Worm (Caenorhabditis elegans) whole organism, young adult: ENCODE data around the gene rap-2.

ENCODE experiments used
- B0336.3 ChIP-seq: fragments of 200-800 bp; sonication (Bioruptor generic); IDR thresholded peaks from 2 replicates; pipeline ENCODE4 v1.3.6; 2022; ENCODE audit warnings: missing genetic modification characterization, missing compliant biosample characterization
- D2030.7 ChIP-seq: fragments of 200-800 bp; sonication (Bioruptor generic); IDR thresholded peaks from 2 replicates; pipeline ENCODE4 v1.3.6; 2022; ENCODE audit warnings: missing genetic modification reagents, missing genetic modification characterization, missing compliant biosample characterization
- F10E7.11 ChIP-seq: sonication (generic microtip); optimal IDR thresholded peaks from 2 replicates; lab custom pipeline; 2017; ENCODE audit warnings: mild to moderate bottlenecking, missing genetic modification characterization, moderate library complexity, missing compliant biosample characterization
- F33H1.4 ChIP-seq: fragments of 200-800 bp; sonication (Bioruptor generic); IDR thresholded peaks from 2 replicates; pipeline ENCODE4 v1.3.6; 2022; ENCODE audit warnings: missing genetic modification reagents, missing genetic modification characterization, missing compliant biosample characterization
- F57A8.1 ChIP-seq: fragments of 200-800 bp; sonication (Bioruptor generic); optimal IDR thresholded peaks from 2 replicates; lab custom pipeline; 2018; ENCODE audit warnings: mild to moderate bottlenecking, missing genetic modification characterization, moderate library complexity, missing compliant biosample characterization
- cebp-1 ChIP-seq, 2 experiments: fragments of 200-800 bp in 1 of 2; sonication (Bioruptor generic) in 1 of 2; sonication (generic microtip) in 1 of 2; IDR thresholded peaks in 1 of 2; optimal IDR thresholded peaks in 1 of 2; 2 replicates each; pipeline versions ENCODE4 v1.3.6 to Lab custom; 2017 to 2022; ENCODE audit warnings: missing compliant biosample characterization in 2 of 2, missing genetic modification characterization in 2 of 2, mild to moderate bottlenecking in 1 of 2, missing genetic modification reagents in 1 of 2, moderate library complexity in 1 of 2
- cebp-2 ChIP-seq: fragments of 200-800 bp; sonication (Bioruptor generic); IDR thresholded peaks from 2 replicates; pipeline ENCODE4 v1.3.6; 2022; ENCODE audit warnings: missing genetic modification characterization, missing compliant biosample characterization
- dox-1 ChIP-seq: fragments of 200-800 bp; sonication (Bioruptor generic); IDR thresholded peaks from 2 replicates; pipeline ENCODE4 v1.3.6; 2022; ENCODE audit warnings: missing genetic modification reagents, missing genetic modification characterization, missing compliant biosample characterization
- egrh-3 ChIP-seq: fragments of 200-800 bp; sonication (Bioruptor generic); IDR thresholded peaks from 2 replicates; pipeline ENCODE4 v1.3.6; 2022; ENCODE audit warnings: missing genetic modification reagents, missing genetic modification characterization, missing compliant biosample characterization
- ets-4 ChIP-seq: fragments of 200-800 bp; sonication (Bioruptor generic); optimal IDR thresholded peaks from 2 replicates; lab custom pipeline; 2018; ENCODE audit warnings: mild to moderate bottlenecking, missing genetic modification characterization, missing compliant biosample characterization
- lin-35 ChIP-seq, 3 experiments: fragments of 150-350 bp in 2 of 3; sonication (generic microtip) in 1 of 3; optimal IDR thresholded peaks; 2 replicates each; lab custom pipeline; 2014 to 2018; ENCODE audit warnings: missing biosample characterization in 3 of 3, missing genetic modification characterization in 3 of 3, missing genetic modification reagents in 3 of 3
- lin-40 ChIP-seq: sonication (generic microtip); optimal IDR thresholded peaks from 2 replicates; lab custom pipeline; 2016; ENCODE audit warnings: missing genetic modification characterization, mild to moderate bottlenecking, missing compliant biosample characterization, missing genotype, missing genetic modification reagents
- lin-54 ChIP-seq: fragments of 200-800 bp; sonication (Bioruptor generic); optimal IDR thresholded peaks from 2 replicates; lab custom pipeline; 2018; ENCODE audit warnings: mild to moderate bottlenecking, missing genetic modification characterization, missing compliant biosample characterization
- lsl-1 ChIP-seq: fragments of 200-800 bp; sonication (Bioruptor generic); optimal IDR thresholded peaks from 2 replicates; lab custom pipeline; 2018; ENCODE audit warnings: mild to moderate bottlenecking, missing genetic modification characterization, moderate library complexity, missing compliant biosample characterization
- madf-10 ChIP-seq: sonication (generic microtip); optimal IDR thresholded peaks from 2 replicates; lab custom pipeline; 2016; ENCODE audit warnings: mild to moderate bottlenecking, missing genetic modification characterization, missing compliant biosample characterization
- madf-6 ChIP-seq: fragments of 200-800 bp; sonication (Bioruptor generic); IDR thresholded peaks from 2 replicates; pipeline ENCODE4 v1.3.6; 2022; ENCODE audit warnings: missing genetic modification reagents, missing genetic modification characterization, missing compliant biosample characterization
- madf-8 ChIP-seq: fragments of 200-800 bp; sonication (Bioruptor generic); conservative IDR thresholded peaks from 2 replicates; pipeline ENCODE4 v1.3.6; 2022; ENCODE audit warnings: missing genetic modification reagents, missing genetic modification characterization, missing compliant biosample characterization
- mcd-1 ChIP-seq: fragments of 200-800 bp; sonication (Bioruptor generic); IDR thresholded peaks from 2 replicates; pipeline ENCODE4 v1.3.6; 2022; ENCODE audit warnings: missing genetic modification reagents, missing genetic modification characterization, missing compliant biosample characterization
- nhr-80 ChIP-seq: sonication (generic microtip); optimal IDR thresholded peaks from 2 replicates; lab custom pipeline; 2016; ENCODE audit warnings: missing genetic modification characterization, missing compliant biosample characterization
- nhr-90 ChIP-seq: sonication (generic microtip); optimal IDR thresholded peaks from 2 replicates; lab custom pipeline; 2016; ENCODE audit warnings: missing genotype, mild to moderate bottlenecking, missing genetic modification characterization, missing compliant biosample characterization
- pbrm-1 ChIP-seq: fragments of 200-800 bp; sonication (Bioruptor generic); IDR thresholded peaks from 2 replicates; pipeline ENCODE4 v1.3.6; 2022; ENCODE audit warnings: missing genetic modification reagents, missing genetic modification characterization, missing compliant biosample characterization
- snpc-1.3 ChIP-seq: sonication (generic microtip); optimal IDR thresholded peaks from 2 replicates; lab custom pipeline; 2017; ENCODE audit warnings: missing genetic modification characterization, mild to moderate bottlenecking, missing compliant biosample characterization, antibody characterized with exemption, moderate library complexity, missing genotype, missing genetic modification reagents; ENCODE audit not compliant: insufficient read depth
- unc-130 ChIP-seq: sonication (generic microtip); optimal IDR thresholded peaks from 2 replicates; lab custom pipeline; 2016; ENCODE audit warnings: missing genetic modification reagents, missing genetic modification characterization, missing compliant biosample characterization
- xnd-1 ChIP-seq: sonication (generic microtip); optimal IDR thresholded peaks from 2 replicates; lab custom pipeline; 2016; ENCODE audit warnings: missing genotype, missing genetic modification reagents, missing genetic modification characterization, missing compliant biosample characterization
- zfh-2 ChIP-seq: fragments of 200-800 bp; sonication (Bioruptor generic); conservative IDR thresholded peaks from 2 replicates; pipeline ENCODE4 v1.3.6; 2022; ENCODE audit warnings: missing genetic modification reagents, missing genetic modification characterization, missing compliant biosample characterization
- ztf-18 ChIP-seq: sonication (generic microtip); optimal IDR thresholded peaks from 2 replicates; lab custom pipeline; 2016; ENCODE audit warnings: missing genotype, mild to moderate bottlenecking, missing genetic modification characterization, missing compliant biosample characterization
- ztf-22 ChIP-seq: fragments of 200-800 bp; sonication (Bioruptor generic); optimal IDR thresholded peaks from 2 replicates; lab custom pipeline; 2018; ENCODE audit warnings: mild to moderate bottlenecking, missing genetic modification characterization, moderate library complexity, missing compliant biosample characterization
- ztf-3 ChIP-seq: fragments of 200-800 bp; sonication (Bioruptor generic); optimal IDR thresholded peaks from 2 replicates; lab custom pipeline; 2018; ENCODE audit warnings: mild to moderate bottlenecking, missing genetic modification characterization, missing compliant biosample characterization

rap-2 gene

DNA sequence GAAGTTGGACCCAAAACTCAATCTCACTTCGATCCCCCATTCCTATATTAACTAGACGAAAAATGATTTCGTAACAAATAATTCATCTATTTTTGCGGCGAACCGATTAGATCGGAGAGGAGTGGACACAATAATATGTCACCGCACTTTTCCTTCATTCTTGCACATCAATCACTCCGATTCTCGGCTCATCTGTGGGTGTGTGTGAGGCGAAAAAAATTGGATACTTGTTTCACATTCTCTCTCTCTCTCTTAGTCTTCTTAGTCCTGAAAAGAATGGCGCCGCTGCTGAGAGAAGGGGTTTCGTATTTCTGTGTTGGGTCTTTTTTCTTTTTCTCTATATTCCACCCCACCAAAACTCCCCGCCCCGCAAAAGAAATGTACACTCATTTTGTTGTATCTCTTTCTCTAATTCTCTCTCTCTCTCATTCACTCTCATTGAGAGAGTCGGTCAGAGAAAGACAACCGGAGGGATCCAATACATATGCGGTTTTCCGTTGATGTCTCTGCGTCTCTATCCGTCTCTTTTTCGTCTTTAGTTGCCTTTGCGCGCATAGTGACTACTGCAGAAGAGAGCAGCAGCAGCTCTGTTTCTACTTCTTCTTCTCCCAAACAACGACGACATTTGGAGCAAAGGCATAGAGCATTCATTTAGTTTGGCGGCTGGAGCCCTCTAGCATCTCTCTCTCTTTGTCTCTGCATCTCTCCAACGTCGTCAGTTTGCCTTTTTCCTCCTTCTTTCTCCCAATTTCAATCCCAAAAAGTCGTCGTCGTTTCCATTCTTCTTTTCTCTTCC, 7.3 kb upstream of the rap-2 start, which contains the start of gene unc-76 (continued):
- TF ChIP-seq F57A8.1 (GFP tag; lab: Kevin White, UChicago) (no peak), nhr-80 (tag; lab: Kevin White, UChicago) (no peak), madf-10 (tag; lab: Kevin White, UChicago) (peak; percentile 20), snpc-1.3 (tag; lab: Kevin White, UChicago) (no peak)

- TF ChIP-seq F10E7.11 (tag; lab: Kevin White, UChicago) (no peak), D2030.7 (peak; percentile 42; the same call in 1 of the 2 replicates), lsl-1 (GFP tag; lab: Kevin White, UChicago) (peak; percentile 62), lin-40 (tag; lab: Kevin White, UChicago) (no peak)
Observed at ce11 chrV:15069435-15069985, 5.6 kb upstream of the rap-2 start.

- TF ChIP-seq lin-54 (GFP tag; lab: Kevin White, UChicago) = no peak
Observed at ce11 chrV:15068378-15068777, 4.5 kb upstream of the rap-2 start, which contains the start of gene dnj-3. Gene dnj-3 (plus strand): TSS chrV:15068678.

ce11 chrV:15067165-15067564, 3.3 kb upstream of the rap-2 start, which contains the start of gene C25D7.10:
Gene C25D7.10 (plus strand): TSS chrV:15067465.
- TF ChIP-seq xnd-1 (tag; lab: Kevin White, UChicago) (no peak), madf-6 (GFP tag; lab: Robert Waterston, UW) (0 out of 2 replicates have a peak, but pooled peaks have one; percentile 23), lin-35 (GFP tag; optimal IDR thresholded peaks at IDR 0.05; lab: Kevin White, UChicago) (no peak), cebp-2 (GFP tag; lab: Robert Waterston, UW) (0 out of 2 replicates have a peak, but pooled peaks have one; percentile 65), F10E7.11 (tag; lab: Kevin White, UChicago) (no peak)

- peak; percentile 42; the same call in 1 of the 2 replicates for TF ChIP-seq D2030.7
- TF ChIP-seq nhr-90 (tag; lab: Kevin White, UChicago) = no peak
- TF ChIP-seq F33H1.4 = peak; percentile 76
- TF ChIP-seq pbrm-1 = no peak
- peak; percentile 72 for TF ChIP-seq xnd-1 (tag; lab: Kevin White, UChicago)
- TF ChIP-seq madf-8 (GFP tag; lab: Robert Waterston, UW) = peak; percentile 25; the same call in 1 of the 2 replicates
- TF ChIP-seq unc-130 (GFP tag; lab: Kevin White, UChicago) = peak; percentile 47
- peak; percentile 97 for TF ChIP-seq lsl-1 (GFP tag; lab: Kevin White, UChicago)
- TF ChIP-seq, all 124 proteins: peak for 6
Observed at ce11 chrV:15065837-15066348, 2.0 kb upstream of the rap-2 start, which contains the start of gene otub-1. Gene otub-1 (plus strand): TSS chrV:15066298.

- no peak for TF ChIP-seq ets-4 (GFP tag; lab: Kevin White, UChicago)
- no peak for TF ChIP-seq ztf-3 (GFP tag; lab: Kevin White, UChicago)
- no peak for TF ChIP-seq B0336.3 (GFP tag; lab: Robert Waterston, UW)
- peak; percentile 42; the same call in 1 of the 2 replicates for TF ChIP-seq mcd-1
- TF ChIP-seq dox-1 (GFP tag; lab: Robert Waterston, UW) = peak; percentile 62
- TF ChIP-seq ztf-22 = no peak
- peak; percentile 89 for TF ChIP-seq zfh-2 (GFP tag; lab: Robert Waterston, UW)
- 0 out of 2 replicates have a peak, but pooled peaks have one; percentile 11 for TF ChIP-seq egrh-3 (GFP tag; lab: Robert Waterston, UW)
- peak; percentile 84 for TF ChIP-seq ztf-18
- TF ChIP-seq cebp-1 (GFP tag; IDR thresholded peaks at IDR 0.05; lab: Robert Waterston, UW) = no peak
- peak; percentile 22 for TF ChIP-seq cebp-1 (tag; optimal IDR thresholded peaks at IDR 0.05; lab: Kevin White, UChicago)
- TF ChIP-seq madf-8 (GFP tag; lab: Robert Waterston, UW) = no peak
Observed at ce11 chrV:15065068-15065744, 1.3 kb upstream of the rap-2 start, which contains the start of gene C25D7.9. Gene C25D7.9 (plus strand): TSS chrV:15065135.
